Fruit fly (Drosophila melanogaster): ENCODE data around the gene CG46306.
A peak's percentile ranks its signal among the peaks of the same experiment; 100 is the strongest.

CG46306 gene

DNA sequence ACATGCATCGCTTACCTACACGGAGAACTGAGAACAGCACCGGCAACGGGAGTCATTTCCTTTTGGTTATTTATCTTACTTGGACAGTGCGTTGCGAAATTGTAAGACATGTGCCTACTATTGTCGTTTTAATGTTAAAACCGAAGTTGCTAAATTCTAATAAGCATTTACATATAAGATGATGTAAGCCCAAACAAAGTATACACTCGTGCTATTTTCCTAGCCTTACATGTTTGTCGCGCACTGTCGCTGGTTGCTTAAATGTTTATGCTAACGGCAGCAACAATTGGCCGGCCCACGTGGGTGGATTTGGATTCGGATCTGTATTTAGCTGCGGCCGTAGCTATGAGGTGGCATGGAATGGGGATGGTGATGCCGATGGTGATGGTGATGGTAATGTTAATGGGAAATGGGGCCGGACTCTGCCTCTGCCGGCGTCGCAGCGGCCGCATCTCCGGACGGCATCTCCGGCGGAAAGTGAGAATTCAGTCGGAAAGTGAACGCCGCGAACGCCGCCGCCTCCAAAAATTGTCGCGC, 24.0 kb downstream of the CG46306 start, which contains the start of gene CG4829:
CG4829 (plus strand) TSS at position 487 of the 537 bp plus-strand sequence.
- TF ChIP-seq fd59A (GFP tag; optimal IDR thresholded peaks at IDR 0.05): no peak
- TF ChIP-seq Blimp-1 (GFP tag; optimal IDR thresholded peaks at IDR 0.05): no peak
- TF ChIP-seq dsx (GFP tag; optimal IDR thresholded peaks at IDR 0.05; ENCODE audit: poor library complexity, severe bottlenecking): peak; percentile 14
- TF ChIP-seq salr (GFP tag; optimal IDR thresholded peaks at IDR 0.05): no peak
- TF ChIP-seq CG11762 (GFP tag; optimal IDR thresholded peaks at IDR 0.05; ENCODE audit: insufficient read depth): peak; percentile 5
- TF ChIP-seq CG9139 (GFP tag; optimal IDR thresholded peaks at IDR 0.05): no peak
- no peak for TF ChIP-seq CG8119 (GFP tag; IDR thresholded peaks at IDR 0.05)
- TF ChIP-seq CG31627 (GFP tag; optimal IDR thresholded peaks at IDR 0.05): peak; percentile 58
- no peak for TF ChIP-seq Lpt (GFP tag; optimal IDR thresholded peaks at IDR 0.05)
- TF ChIP-seq CG8319 (GFP tag; optimal IDR thresholded peaks at IDR 0.05): peak; percentile 19
- TF ChIP-seq CG16779 (tag; optimal IDR thresholded peaks at IDR 0.05): no peak
- TF ChIP-seq Hr38 (GFP tag; optimal IDR thresholded peaks at IDR 0.05): no peak
- peak; percentile 29 for TF ChIP-seq CG34406 (GFP tag; optimal IDR thresholded peaks at IDR 0.05)
- peak; percentile 48 for TF ChIP-seq OdsH (GFP tag; optimal IDR thresholded peaks at IDR 0.05)
- peak; percentile 42 for TF ChIP-seq lz (GFP tag; optimal IDR thresholded peaks at IDR 0.05)
- peak; percentile 62 for TF ChIP-seq Gug (GFP tag; IDR thresholded peaks at IDR 0.05)
- no peak for TF ChIP-seq spab (GFP tag; optimal IDR thresholded peaks at IDR 0.05)
- no peak for TF ChIP-seq fd85E (GFP tag; optimal IDR thresholded peaks at IDR 0.05)
- no peak for TF ChIP-seq CG6854 (GFP tag; optimal IDR thresholded peaks at IDR 0.05)
- no peak for TF ChIP-seq CG4318 (GFP tag; optimal IDR thresholded peaks at IDR 0.05)
- TF ChIP-seq CG15336 (GFP tag; IDR thresholded peaks at IDR 0.05): peak; percentile 67; the same call in 1 of the 2 replicates
- TF ChIP-seq net (GFP tag; optimal IDR thresholded peaks at IDR 0.05): peak; percentile 18
- peak; percentile 39 for TF ChIP-seq fkh (GFP tag; optimal IDR thresholded peaks at IDR 0.05)
- TF ChIP-seq eg (GFP tag; IDR thresholded peaks at IDR 0.05): peak; percentile 79
- TF ChIP-seq Eip75B (GFP tag; optimal IDR thresholded peaks at IDR 0.05): no peak
- TF ChIP-seq pdm3 (GFP tag; optimal IDR thresholded peaks at IDR 0.05): peak; percentile 50
- TF ChIP-seq cyc (GFP tag; optimal IDR thresholded peaks at IDR 0.05): peak; percentile 63
- peak; percentile 55 for TF ChIP-seq CG10669 (GFP tag; optimal IDR thresholded peaks at IDR 0.05)
- no peak for TF ChIP-seq ss (GFP tag; optimal IDR thresholded peaks at IDR 0.05)
- peak; percentile 3 for TF ChIP-seq Ets21C (GFP tag; optimal IDR thresholded peaks at IDR 0.05)
- no peak for TF ChIP-seq dac (GFP tag; optimal IDR thresholded peaks at IDR 0.05)
- peak; percentile 19 for TF ChIP-seq CG1621 (tag; optimal IDR thresholded peaks at IDR 0.05)
- TF ChIP-seq Eip93F (GFP tag; optimal IDR thresholded peaks at IDR 0.05): no peak
- TF ChIP-seq Smox (GFP tag; optimal IDR thresholded peaks at IDR 0.05): no peak
- peak; percentile 58 for TF ChIP-seq CG32006 (GFP tag; optimal IDR thresholded peaks at IDR 0.05)
- TF ChIP-seq CG8632 (GFP tag; optimal IDR thresholded peaks at IDR 0.05): peak; percentile 31
- no peak for TF ChIP-seq CG6276 (GFP tag; optimal IDR thresholded peaks at IDR 0.05)
- no peak for TF ChIP-seq CG11294 (GFP tag; IDR thresholded peaks at IDR 0.05)
- peak; percentile 77 for TF ChIP-seq CG6163 (GFP tag; IDR thresholded peaks at IDR 0.05)
- peak; percentile 65 for TF ChIP-seq svp (GFP tag)
- TF ChIP-seq CG6808 (GFP tag; optimal IDR thresholded peaks at IDR 0.05): no peak
- peak; percentile 65 for TF ChIP-seq CG3919 (GFP tag; optimal IDR thresholded peaks at IDR 0.05)
- TF ChIP-seq CG11902 (GFP tag; optimal IDR thresholded peaks at IDR 0.05): peak; percentile 43
- TF ChIP-seq topi (GFP tag; optimal IDR thresholded peaks at IDR 0.05): peak; percentile 64
- peak; percentile 53 for TF ChIP-seq Hr39 (GFP tag; optimal IDR thresholded peaks at IDR 0.05)
- peak; percentile 36 for TF ChIP-seq acj6 (GFP tag; optimal IDR thresholded peaks at IDR 0.05)
- TF ChIP-seq Sox102F (GFP tag; optimal IDR thresholded peaks at IDR 0.05): peak; percentile 26
- TF ChIP-seq CG3032 (tag; optimal IDR thresholded peaks at IDR 0.05): peak; percentile 21
- TF ChIP-seq Sox15 (GFP tag; optimal IDR thresholded peaks at IDR 0.05): peak; percentile 18
- peak; percentile 85 for TF ChIP-seq Eip78C (GFP tag)
- TF ChIP-seq Ets96B (tag; optimal IDR thresholded peaks at IDR 0.05): peak; percentile 45
- TF ChIP-seq CG6792 (GFP tag; optimal IDR thresholded peaks at IDR 0.05): peak; percentile 25
